Fruit fly (Drosophila melanogaster) whole organism, embryonic: Measurements from ENCODE around the gene fkh.
A peak's percentile ranks its signal among the peaks of the same experiment; 100 is the strongest.

ENCODE experiments used
- Awh ChIP-seq: fragments of 200-800 bp; sonication (Bioruptor generic); IDR thresholded peaks from 2 replicates; pipeline ENCODE4, ENCODE4 v1.3.6; 2022; ENCODE audit warnings: missing biosample characterization, missing genetic modification characterization
- CG10959 ChIP-seq: fragments of 200-800 bp; sonication (Bioruptor generic); IDR thresholded peaks from 2 replicates; pipeline ENCODE4 v1.3.6; 2022; ENCODE audit warnings: missing biosample characterization, missing genetic modification characterization
- CG11695 ChIP-seq: fragments of 200-800 bp; sonication (Bioruptor generic); IDR thresholded peaks from 3 replicates; pipeline ENCODE4 v1.3.6; 2022; ENCODE audit warnings: missing biosample characterization, missing genetic modification characterization
- CG1233 ChIP-seq: fragments of 200-800 bp; sonication (Bioruptor generic); optimal IDR thresholded peaks from 4 replicates; lab custom pipeline; 2018; ENCODE audit warnings: missing biosample characterization, mild to moderate bottlenecking, missing genetic modification characterization
- CG13123 ChIP-seq: fragments of 200-800 bp; sonication (Bioruptor generic); optimal IDR thresholded peaks from 2 replicates; lab custom pipeline; 2016; ENCODE audit warnings: missing biosample characterization, missing genetic modification characterization
- CG14014 ChIP-seq: fragments of 200-800 bp; sonication (Bioruptor generic); IDR thresholded peaks from 2 replicates; pipeline ENCODE4 v1.3.6; 2022; ENCODE audit warnings: missing biosample characterization, missing genetic modification characterization
- CG17361 ChIP-seq: fragments of 200-800 bp; sonication (Bioruptor generic); IDR thresholded peaks from 3 replicates; pipeline ENCODE4 v1.3.6; 2022; ENCODE audit warnings: missing biosample characterization, missing genetic modification characterization
- CG17802 ChIP-seq: fragments of 200-800 bp; sonication (Bioruptor generic); optimal IDR thresholded peaks from 2 replicates; lab custom pipeline; 2018; ENCODE audit warnings: missing biosample characterization, mild to moderate bottlenecking, missing genetic modification characterization, moderate library complexity
- CG17912 ChIP-seq: fragments of 200-800 bp; sonication (Bioruptor generic); optimal IDR thresholded peaks from 2 replicates; lab custom pipeline; 2018; ENCODE audit warnings: missing biosample characterization, mild to moderate bottlenecking, missing genetic modification characterization
- CG2116 ChIP-seq: fragments of 200-800 bp; sonication (Bioruptor generic); optimal IDR thresholded peaks from 3 replicates; lab custom pipeline; 2018; ENCODE audit warnings: missing biosample characterization, mild to moderate bottlenecking, missing genetic modification characterization
- CG2678 ChIP-seq: fragments of 200-800 bp; sonication (Bioruptor generic); optimal IDR thresholded peaks from 3 replicates; lab custom pipeline; 2019; ENCODE audit warnings: missing biosample characterization, mild to moderate bottlenecking, missing genetic modification characterization, moderate library complexity
- CG32772 ChIP-seq: fragments of 200-800 bp; sonication (Bioruptor generic); IDR thresholded peaks from 2 replicates; pipeline ENCODE4 v1.3.6; 2022; ENCODE audit warnings: missing biosample characterization, missing genetic modification characterization
- CG3847 ChIP-seq: fragments of 200-800 bp; sonication (Bioruptor generic); IDR thresholded peaks from 2 replicates; pipeline ENCODE4 v1.3.6; 2022; ENCODE audit warnings: missing biosample characterization, missing genetic modification characterization
- CG4282 ChIP-seq: fragments of 200-800 bp; sonication (Bioruptor generic); optimal IDR thresholded peaks from 2 replicates; lab custom pipeline; 2016; ENCODE audit warnings: missing biosample characterization, missing genetic modification characterization
- CG6654 ChIP-seq: fragments of 200-800 bp; sonication (Bioruptor generic); optimal IDR thresholded peaks from 2 replicates; lab custom pipeline; 2017; ENCODE audit warnings: missing biosample characterization, mild to moderate bottlenecking, missing genetic modification characterization
- CG6683 ChIP-seq: fragments of 200-800 bp; sonication (Bioruptor generic); optimal IDR thresholded peaks from 2 replicates; lab custom pipeline; 2017; ENCODE audit warnings: missing biosample characterization, mild to moderate bottlenecking, missing genetic modification characterization, missing genetic modification reagents
- CG6813 ChIP-seq: fragments of 200-800 bp; sonication (Bioruptor generic); optimal IDR thresholded peaks from 2 replicates; lab custom pipeline; 2017; ENCODE audit warnings: missing biosample characterization, missing genetic modification characterization, mild to moderate bottlenecking, moderate library complexity, missing genetic modification reagents
- CG9215 ChIP-seq: fragments of 200-800 bp; sonication (Bioruptor generic); IDR thresholded peaks from 2 replicates; pipeline ENCODE4 v1.3.6; 2022; ENCODE audit warnings: missing biosample characterization, missing genetic modification characterization
- Dref ChIP-seq: fragments of 200-800 bp; sonication (Bioruptor generic); IDR thresholded peaks from 2 replicates; pipeline ENCODE4 v1.3.6; 2022; ENCODE audit warnings: missing biosample characterization, missing genetic modification characterization
- GATAe ChIP-seq: fragments of 200-800 bp; sonication (Bioruptor generic); conservative IDR thresholded peaks from 2 replicates; pipeline ENCODE4 v1.3.6; 2022; ENCODE audit warnings: missing biosample characterization, missing genetic modification characterization
- Opbp ChIP-seq: fragments of 200-800 bp; sonication (Bioruptor generic); IDR thresholded peaks from 3 replicates; pipeline ENCODE4 v1.3.6; 2022; ENCODE audit warnings: missing biosample characterization, missing genetic modification characterization; ENCODE audit not compliant: partially characterized antibody
- Pdp1 ChIP-seq, 2 experiments: fragments of 200-800 bp; sonication (Bioruptor generic); optimal IDR thresholded peaks; 3 replicates each; lab custom pipeline; 2016; ENCODE audit warnings: missing biosample characterization in 2 of 2, missing genetic modification characterization in 2 of 2, mild to moderate bottlenecking in 1 of 2, moderate library complexity in 1 of 2
- Rfx ChIP-seq: fragments of 200-800 bp; sonication (Bioruptor generic); IDR thresholded peaks from 2 replicates; pipeline ENCODE4 v1.3.6; 2022; ENCODE audit warnings: missing biosample characterization, missing genetic modification characterization
- Ssrp ChIP-seq: fragments of 200-800 bp; sonication (Bioruptor generic); optimal IDR thresholded peaks from 2 replicates; lab custom pipeline; 2018; ENCODE audit warnings: missing biosample characterization, mild to moderate bottlenecking, missing genetic modification characterization, moderate library complexity
- Trl ChIP-seq, 3 experiments: fragments of >200 bp in 2 of 3; fragments of 200-800 bp in 1 of 3; sonication (Bioruptor generic) in 1 of 3; optimal IDR thresholded peaks; 2 replicates in 1 of 3; 3 replicates in 2 of 3; lab custom pipeline; 2016 to 2017; ENCODE audit warnings: missing biosample characterization in 1 of 3, missing genetic modification characterization in 1 of 3
- bcd ChIP-seq: fragments of 200-800 bp; sonication (Bioruptor generic); optimal IDR thresholded peaks from 2 replicates; lab custom pipeline; 2017; ENCODE audit warnings: missing biosample characterization, mild to moderate bottlenecking, missing genetic modification characterization
- cas ChIP-seq: fragments of 200-800 bp; sonication (Bioruptor generic); IDR thresholded peaks from 2 replicates; pipeline ENCODE4 v1.3.6; 2022; ENCODE audit warnings: missing biosample characterization, missing genetic modification characterization
- caup ChIP-seq: fragments of 200-800 bp; sonication (Bioruptor generic); optimal IDR thresholded peaks from 3 replicates; lab custom pipeline; 2017; ENCODE audit warnings: missing biosample characterization, mild to moderate bottlenecking, missing genetic modification characterization, moderate library complexity; ENCODE audit not compliant: severe bottlenecking
- dm ChIP-seq: fragments of 200-800 bp; sonication (Bioruptor generic); optimal IDR thresholded peaks from 3 replicates; lab custom pipeline; 2016; ENCODE audit warnings: missing biosample characterization, missing genetic modification characterization
- hb ChIP-seq: fragments of 200-800 bp; sonication (Bioruptor generic); IDR thresholded peaks from 3 replicates; pipeline ENCODE4 v1.3.6; 2022; ENCODE audit warnings: missing biosample characterization, missing genetic modification characterization; ENCODE audit not compliant: partially characterized antibody
- hkb ChIP-seq, 2 experiments: fragments of 200-800 bp in 1 of 2; fragments of >200 bp in 1 of 2; sonication (Bioruptor generic) in 1 of 2; IDR thresholded peaks in 1 of 2; optimal IDR thresholded peaks in 1 of 2; 2 replicates each; pipeline versions ENCODE4 v1.3.6 to Lab custom; 2017 to 2022; ENCODE audit warnings: missing biosample characterization in 1 of 2, missing genetic modification characterization in 1 of 2
- hth ChIP-seq: fragments of >200 bp; optimal IDR thresholded peaks from 2 replicates; lab custom pipeline; 2017; ENCODE audit warnings: inconsistent platforms
- kni ChIP-seq: fragments of 200-800 bp; sonication (Bioruptor generic); optimal IDR thresholded peaks from 3 replicates; lab custom pipeline; 2017; ENCODE audit warnings: mild to moderate bottlenecking, missing biosample characterization, missing genetic modification reagents, missing genetic modification characterization
- nau ChIP-seq: fragments of 200-800 bp; sonication (Bioruptor generic); optimal IDR thresholded peaks from 3 replicates; lab custom pipeline; 2017; ENCODE audit warnings: missing biosample characterization, mild to moderate bottlenecking, missing genetic modification characterization, missing genetic modification reagents
- otp ChIP-seq: fragments of 200-800 bp; sonication (Bioruptor generic); IDR thresholded peaks from 3 replicates; pipeline ENCODE4, ENCODE4 v1.3.6; 2022; ENCODE audit warnings: missing biosample characterization, missing genetic modification characterization
- pan ChIP-seq, 4 experiments: fragments of >200 bp in 3 of 4; fragments of 200-800 bp in 1 of 4; sonication (Bioruptor generic) in 1 of 4; optimal IDR thresholded peaks in 3 of 4; IDR thresholded peaks in 1 of 4; 2 replicates each; pipeline versions ENCODE4 v1.3.6 to Lab custom; 2017 to 2022; ENCODE audit warnings: missing biosample characterization in 2 of 4, missing genetic modification characterization in 2 of 4, mixed read lengths in 1 of 4
- pros ChIP-seq: fragments of 200-800 bp; sonication (Bioruptor generic); optimal IDR thresholded peaks from 3 replicates; lab custom pipeline; 2019; ENCODE audit warnings: missing biosample characterization, mild to moderate bottlenecking, missing genetic modification characterization, moderate library complexity
- sr ChIP-seq: fragments of 200-800 bp; sonication (Bioruptor generic); IDR thresholded peaks from 3 replicates; pipeline ENCODE4 v1.3.6; 2022; ENCODE audit warnings: missing biosample characterization, missing genetic modification characterization
- zen2 ChIP-seq: fragments of 200-800 bp; sonication (Bioruptor generic); IDR thresholded peaks from 3 replicates; pipeline ENCODE4 v1.3.6; 2022; ENCODE audit warnings: missing biosample characterization, missing genetic modification characterization; ENCODE audit not compliant: partially characterized antibody

The fkh gene

DNA sequence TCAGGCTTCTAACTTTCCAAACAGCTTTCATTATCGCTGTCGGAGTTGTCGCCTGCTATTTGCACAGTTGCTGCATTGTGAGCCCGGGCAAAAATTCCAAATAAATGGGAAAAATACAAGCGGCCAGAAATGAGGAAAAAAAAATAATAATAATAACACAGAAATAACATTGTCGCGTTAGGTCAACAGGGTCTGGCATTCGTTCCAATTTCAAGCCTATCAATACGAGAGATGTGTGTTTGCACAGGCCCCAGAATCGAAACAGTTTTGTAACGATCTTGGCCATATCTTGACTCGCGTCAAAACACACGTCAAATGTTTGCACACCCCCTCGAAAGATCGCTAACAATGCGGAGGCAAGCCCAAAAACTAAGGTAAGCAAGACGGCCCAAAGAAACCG, 28.7 kb downstream of the fkh start (continued):
- TF ChIP-seq Trl (optimal IDR thresholded peaks at IDR 0.05; lab: Kevin White, UChicago): no peak
- TF ChIP-seq Trl (GFP tag; optimal IDR thresholded peaks at IDR 0.05; lab: Kevin White, UChicago): no peak
- TF ChIP-seq CG17361: no peak
- TF ChIP-seq hb (GFP tag; lab: Robert Waterston, UW): no peak
- 0 out of 2 replicates have a peak, but pooled peaks have one; percentile 32 for TF ChIP-seq CG10959 (GFP tag; lab: Robert Waterston, UW)
- TF ChIP-seq CG2678 (tag; lab: Kevin White, UChicago): peak; percentile 54
- peak; percentile 61 for TF ChIP-seq caup (GFP tag; lab: Kevin White, UChicago)
- TF ChIP-seq Ssrp (tag; lab: Kevin White, UChicago): no peak
- TF ChIP-seq GATAe (GFP tag; lab: Robert Waterston, UW): no peak
- peak; percentile 5 for TF ChIP-seq CG2116 (GFP tag; lab: Kevin White, UChicago)
- TF ChIP-seq CG13123: peak; percentile 42
- TF ChIP-seq dm (GFP tag; lab: Kevin White, UChicago): no peak
- TF ChIP-seq CG6813: peak; percentile 73
- peak; percentile 26 for TF ChIP-seq CG1233 (GFP tag; lab: Kevin White, UChicago)
- TF ChIP-seq CG4282 (GFP tag; lab: Kevin White, UChicago): no peak
- no peak for TF ChIP-seq CG6654 (GFP tag; lab: Kevin White, UChicago)
- 0 out of 3 replicates have a peak, but pooled peaks have one; percentile 47 for TF ChIP-seq CG11695 (GFP tag; lab: Robert Waterston, UW)
- TF ChIP-seq Pdp1 (GFP tag; optimal IDR thresholded peaks at IDR 0.05; lab: Kevin White, UChicago): peak in 1 of 2 experiments; percentile 15
- TF ChIP-seq kni (GFP tag; lab: Kevin White, UChicago): peak; percentile 32
- TF ChIP-seq hth (lab: Kevin White, UChicago): no peak
- peak; percentile 44; the same call in 1 of the 3 replicates for TF ChIP-seq otp
- TF ChIP-seq cas (GFP tag; lab: Robert Waterston, UW): no peak
- TF ChIP-seq CG3847 (GFP tag; lab: Robert Waterston, UW): no peak
- no peak for TF ChIP-seq CG17802 (tag; lab: Kevin White, UChicago)
- peak; percentile 29 for TF ChIP-seq CG6683 (GFP tag; lab: Kevin White, UChicago)
- no peak for TF ChIP-seq pan (optimal IDR thresholded peaks at IDR 0.05; lab: Kevin White, UChicago)
- TF ChIP-seq pan (GFP tag; optimal IDR thresholded peaks at IDR 0.05 in 1 of 2, IDR thresholded peaks at IDR 0.05 in 1 of 2): peak in 1 of 2 experiments; percentile 28
- no peak for TF ChIP-seq pros (GFP tag; lab: Kevin White, UChicago)
- TF ChIP-seq CG14014 (GFP tag; lab: Robert Waterston, UW): peak; percentile 15; the same call in 1 of the 2 replicates
- TF ChIP-seq CG9215 (GFP tag; lab: Robert Waterston, UW): no peak
- TF ChIP-seq Rfx (GFP tag; lab: Robert Waterston, UW): peak; percentile 33; the same call in 1 of the 2 replicates
- no peak for TF ChIP-seq sr (GFP tag; lab: Robert Waterston, UW)
- TF ChIP-seq nau: peak; percentile 66
- no peak for TF ChIP-seq CG17912 (GFP tag; lab: Kevin White, UChicago)
- TF ChIP-seq hkb (optimal IDR thresholded peaks at IDR 0.05; lab: Kevin White, UChicago): no peak
- TF ChIP-seq hkb (GFP tag; IDR thresholded peaks at IDR 0.05; lab: Robert Waterston, UW): peak; percentile 49; the same call in 1 of the 2 replicates
- no peak for TF ChIP-seq Dref (GFP tag; lab: Robert Waterston, UW)
- no peak for TF ChIP-seq CG32772 (GFP tag; lab: Robert Waterston, UW)
- no peak for TF ChIP-seq zen2
- peak; percentile 52; the same call in 1 of the 2 replicates for TF ChIP-seq Awh
- peak; percentile 34 for TF ChIP-seq bcd (GFP tag; lab: Kevin White, UChicago)
- no peak for TF ChIP-seq Opbp (GFP tag; lab: Robert Waterston, UW)
